Fruit fly (Drosophila melanogaster): ENCODE measurements around the gene btl.

The btl gene

DNA sequence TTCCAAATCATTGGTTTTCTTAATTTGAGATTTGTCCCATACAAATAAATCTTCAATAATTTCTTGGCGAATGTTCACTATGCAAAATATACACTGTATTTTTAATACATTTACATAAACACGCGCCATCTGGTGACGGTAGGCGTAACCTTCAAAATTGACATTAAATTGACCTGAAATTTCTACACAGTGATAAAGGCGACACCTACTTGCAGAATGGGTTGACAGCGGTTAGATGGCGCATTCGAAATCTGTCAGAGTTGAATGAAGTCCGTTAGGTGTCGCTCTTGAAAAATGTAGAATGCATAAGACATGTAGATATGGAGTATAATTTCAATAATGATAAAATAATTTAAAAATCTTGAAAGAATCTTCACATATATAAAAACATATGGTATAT lies 35.8 kb downstream of the btl start (continued):
- TF ChIP-seq org-1 (GFP tag; optimal IDR thresholded peaks at IDR 0.05) (peak; percentile 29), CHES-1-like (GFP tag; optimal IDR thresholded peaks at IDR 0.05) (peak; percentile 79), CG30431 (GFP tag; optimal IDR thresholded peaks at IDR 0.05) (peak; percentile 72), fd96Cb (tag; optimal IDR thresholded peaks at IDR 0.05) (peak; percentile 72), CG10267 (tag; optimal IDR thresholded peaks at IDR 0.05) (peak; percentile 72), stwl (tag; optimal IDR thresholded peaks at IDR 0.05) (peak; percentile 73), CG13287 (GFP tag; IDR thresholded peaks at IDR 0.05; ENCODE audit: partially characterized antibody) (peak; percentile 37; the same call in 1 of the 2 replicates), Antp (GFP tag; optimal IDR thresholded peaks at IDR 0.05) (peak; percentile 86), eve (GFP tag; optimal IDR thresholded peaks at IDR 0.05) (peak in 1 of 2 experiments; percentile 20), kah (GFP tag; optimal IDR thresholded peaks at IDR 0.05) (no peak), CG18262 (tag; optimal IDR thresholded peaks at IDR 0.05) (peak; percentile 63), YL-1 (GFP tag; optimal IDR thresholded peaks at IDR 0.05) (no peak), CTCF (GFP tag; optimal IDR thresholded peaks at IDR 0.05) (peak; percentile 99), CG13424 (tag; optimal IDR thresholded peaks at IDR 0.05) (peak; percentile 82), Asciz (GFP tag; optimal IDR thresholded peaks at IDR 0.05) (no peak), CG18476 (GFP tag; optimal IDR thresholded peaks at IDR 0.05) (no peak), CG17912 (GFP tag; optimal IDR thresholded peaks at IDR 0.05) (peak; percentile 91), CG13123 (GFP tag; optimal IDR thresholded peaks at IDR 0.05) (peak; percentile 77), CG7271 (tag; optimal IDR thresholded peaks at IDR 0.05) (peak; percentile 45), Aef1 (GFP tag; IDR thresholded peaks at IDR 0.05) (peak; percentile 89), insv (GFP tag; optimal IDR thresholded peaks at IDR 0.05) (peak in 1 of 2 experiments; percentile 78), sna (GFP tag; IDR thresholded peaks at IDR 0.05; ENCODE audit: partially characterized antibody) (no peak), gsb-n (tag; optimal IDR thresholded peaks at IDR 0.05) (peak; percentile 68), exex (tag; optimal IDR thresholded peaks at IDR 0.05) (no peak), CG14710 (tag; optimal IDR thresholded peaks at IDR 0.05) (peak; percentile 59), ftz-f1 (GFP tag; optimal IDR thresholded peaks at IDR 0.05) (peak; percentile 34), Bdp1 (GFP tag; optimal IDR thresholded peaks at IDR 0.05) (peak; percentile 59), sob (GFP tag; IDR thresholded peaks at IDR 0.05) (peak; percentile 91), BtbVII (GFP tag; optimal IDR thresholded peaks at IDR 0.05) (no peak), CG14667 (GFP tag; IDR thresholded peaks at IDR 0.05) (peak; percentile 90), cas (GFP tag; IDR thresholded peaks at IDR 0.05) (no peak), NFAT (GFP tag; IDR thresholded peaks at IDR 0.05) (peak; percentile 93), CG9727 (GFP tag; optimal IDR thresholded peaks at IDR 0.05) (peak; percentile 24), Elba2 (GFP tag; optimal IDR thresholded peaks at IDR 0.05) (peak; percentile 57), Dad (GFP tag; optimal IDR thresholded peaks at IDR 0.05) (peak; percentile 71), odd (GFP tag; optimal IDR thresholded peaks at IDR 0.05) (peak; percentile 18), Jarid2 (GFP tag; optimal IDR thresholded peaks at IDR 0.05) (peak; percentile 48), Vsx1 (GFP tag; optimal IDR thresholded peaks at IDR 0.05) (peak; percentile 28), knrl (GFP tag; IDR thresholded peaks at IDR 0.05; ENCODE audit: partially characterized antibody) (peak; percentile 82), ase (GFP tag; IDR thresholded peaks at IDR 0.05) (peak; percentile 88), CG31365 (tag; optimal IDR thresholded peaks at IDR 0.05) (peak; percentile 50), CG7556 (GFP tag; optimal IDR thresholded peaks at IDR 0.05) (peak; percentile 33), Fer1 (GFP tag; optimal IDR thresholded peaks at IDR 0.05) (peak; percentile 53), Nf-YA (GFP tag; IDR thresholded peaks at IDR 0.05) (no peak; the same call in 1 of the 2 replicates), zf30C (GFP tag; optimal IDR thresholded peaks at IDR 0.05) (peak; percentile 45), Fer3 (tag; optimal IDR thresholded peaks at IDR 0.05) (peak; percentile 64), CG31441 (GFP tag; IDR thresholded peaks at IDR 0.05) (peak; percentile 61), Abd-B (GFP tag; optimal IDR thresholded peaks at IDR 0.05) (peak; percentile 88), HHEX (GFP tag; optimal IDR thresholded peaks at IDR 0.05) (peak; percentile 19), CG15269 (tag; optimal IDR thresholded peaks at IDR 0.05) (peak; percentile 59), lab (GFP tag; optimal IDR thresholded peaks at IDR 0.05) (peak; percentile 32)
